Fruit fly (Drosophila melanogaster) Kc167 (cell line): ENCODE measurements around the gene CG13912.

ENCODE experiments used
- Myc ChIP-seq: fragments of >200 bp; optimal IDR thresholded peaks from 2 replicates; lab custom pipeline; 2017; ENCODE audit warnings: missing external identifiers
- Sin3A ChIP-seq: fragments of >200 bp; optimal IDR thresholded peaks from 2 replicates; lab custom pipeline; 2018; ENCODE audit warnings: missing external identifiers
- h ChIP-seq: fragments of >200 bp; optimal IDR thresholded peaks from 3 replicates; lab custom pipeline; 2018; ENCODE audit warnings: missing external identifiers
- insv ChIP-seq: fragments of >200 bp; optimal IDR thresholded peaks from 3 replicates; lab custom pipeline; 2018; ENCODE audit warnings: missing external identifiers
- psq ChIP-seq: fragments of >200 bp; optimal IDR thresholded peaks from 2 replicates; lab custom pipeline; 2017; ENCODE audit warnings: missing external identifiers
- ttk ChIP-seq: sonication (Bioruptor generic); optimal IDR thresholded peaks from 2 replicates; lab custom pipeline; 2017; ENCODE audit warnings: missing external identifiers

CG13912 gene

dm6 chr3L:1202588-1203195 is 13.3 kb downstream of the CG13912 start, which contains the start of gene meep:
Gene meep (minus strand): TSS chr3L:1203036.
- no peak for TF ChIP-seq Myc (lab: Kevin White, UChicago)
- TF ChIP-seq insv (lab: Kevin White, UChicago): no peak
- TF ChIP-seq psq (lab: Kevin White, UChicago): no peak
- TF ChIP-seq Sin3A (lab: Kevin White, UChicago): no peak
- TF ChIP-seq ttk: no peak
- no peak for TF ChIP-seq h (lab: Kevin White, UChicago)

DNA sequence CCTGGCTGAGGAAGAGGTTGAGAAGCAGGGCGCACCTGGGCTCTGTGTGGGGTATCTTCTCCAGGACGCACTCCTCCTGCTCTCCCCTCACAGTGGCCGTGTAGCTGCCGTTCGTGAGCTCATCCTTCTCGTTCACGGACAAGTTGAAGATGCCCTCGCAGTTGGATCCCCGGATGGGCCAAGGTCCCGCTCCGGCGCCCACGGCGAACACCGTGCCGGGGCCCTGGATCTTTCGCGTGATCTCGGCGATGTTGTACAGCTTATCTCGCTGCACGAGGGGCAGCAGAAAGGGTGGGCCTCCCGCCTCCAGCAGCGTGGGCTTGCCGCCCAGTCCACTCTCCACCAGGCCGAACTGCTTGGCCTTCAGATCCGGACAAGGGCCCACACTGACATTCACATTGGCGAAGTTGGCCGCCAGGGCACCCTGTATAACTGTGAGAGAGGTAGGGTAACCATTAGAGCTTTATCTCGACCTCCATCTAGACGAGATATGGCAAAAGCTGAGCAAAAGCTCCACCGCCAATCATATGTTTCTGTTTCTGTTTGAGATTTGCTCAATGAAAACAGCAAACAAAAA is 14.6 kb downstream of the CG13912 start:
- TF ChIP-seq insv (lab: Kevin White, UChicago) (no peak), psq (lab: Kevin White, UChicago) (no peak), ttk (no peak), Sin3A (lab: Kevin White, UChicago) (no peak), h (lab: Kevin White, UChicago) (no peak), Myc (lab: Kevin White, UChicago) (no peak)

DNA sequence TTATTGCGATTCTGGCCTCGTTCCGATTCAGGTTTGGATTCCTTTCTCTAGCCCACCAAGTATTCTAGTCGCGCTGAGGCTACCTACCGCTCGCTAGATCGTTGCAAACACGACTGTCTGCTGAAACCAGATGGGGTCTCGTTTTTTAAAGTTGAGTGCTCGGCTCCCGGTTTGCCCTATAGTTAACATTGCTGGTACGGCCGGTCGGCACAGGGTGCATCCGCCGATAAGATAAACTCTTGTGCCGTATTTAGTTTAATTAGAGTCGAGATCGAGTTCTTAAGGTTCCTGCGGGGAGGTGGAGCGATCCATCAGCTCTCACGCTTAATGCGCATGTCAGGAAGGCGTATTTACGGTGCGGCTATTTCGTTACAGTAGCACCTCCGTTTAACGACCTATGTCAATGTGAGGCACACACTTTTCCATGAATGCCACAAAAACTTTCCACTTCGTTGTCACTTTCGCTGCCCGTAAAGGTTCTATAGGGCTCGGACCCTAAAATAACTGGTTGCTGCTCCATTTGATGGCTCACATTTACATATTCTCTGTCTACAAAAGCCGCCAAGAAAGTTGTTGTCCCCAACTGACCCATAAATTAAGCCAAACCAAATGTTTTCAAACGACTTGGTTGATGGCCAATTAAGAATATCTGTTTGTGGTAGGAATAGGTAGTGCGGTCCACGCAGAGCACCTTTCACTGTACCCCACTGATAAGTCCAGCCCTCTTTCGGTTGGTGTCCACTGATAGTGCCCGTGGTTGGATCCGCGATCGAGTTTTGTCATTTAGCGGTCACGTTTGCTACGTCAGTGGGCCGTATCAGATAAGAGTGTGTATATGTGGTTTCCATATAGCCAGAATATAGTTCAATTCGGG is 15.5 kb downstream of the CG13912 start, which contains the start of gene CG9119:
CG9119 (minus strand) TSS at position 122 of the 874 bp plus-strand sequence.
- no peak for TF ChIP-seq psq (lab: Kevin White, UChicago)
- TF ChIP-seq h (lab: Kevin White, UChicago): no peak
- TF ChIP-seq Myc (lab: Kevin White, UChicago): no peak
- no peak for TF ChIP-seq Sin3A (lab: Kevin White, UChicago)
- no peak for TF ChIP-seq insv (lab: Kevin White, UChicago)
- TF ChIP-seq ttk: no peak

- TF ChIP-seq Sin3A (lab: Kevin White, UChicago) (no peak), ttk (no peak), psq (lab: Kevin White, UChicago) (no peak), h (lab: Kevin White, UChicago) (no peak), insv (lab: Kevin White, UChicago) (no peak)
These were observed 17.5 kb downstream of the CG13912 start, which contains the start of gene LysB for dm6 chr3L:1206682-1207421. Gene LysB (plus strand): TSS chr3L:1207371.

- TF ChIP-seq h (lab: Kevin White, UChicago) (no peak), insv (lab: Kevin White, UChicago) (no peak), Sin3A (lab: Kevin White, UChicago) (no peak)
These were observed 18.8 kb downstream of the CG13912 start for dm6 chr3L:1208206-1208605.

DNA sequence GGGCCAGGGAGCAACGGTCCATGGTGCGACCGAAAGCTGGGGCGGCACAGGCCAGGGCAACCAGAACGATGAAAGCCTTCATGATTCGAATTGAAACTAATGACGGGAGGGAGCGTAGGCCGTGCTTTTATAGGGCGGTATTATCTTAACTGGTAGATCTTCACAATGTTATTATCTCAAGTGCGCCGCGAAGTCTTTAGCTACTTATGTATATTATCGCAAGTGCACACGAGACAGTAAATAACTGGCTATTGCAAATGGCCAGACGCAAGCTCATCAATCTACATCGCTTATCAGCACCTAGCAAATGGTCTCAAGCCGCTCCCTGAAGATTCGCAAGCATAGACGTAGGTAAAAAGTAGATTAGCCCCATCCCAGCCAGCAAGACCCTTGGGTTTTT is 21.7 kb downstream of the CG13912 start, which contains the start of gene LysD:
LysD (minus strand) TSS at position 101 of the 400 bp plus-strand sequence.
- TF ChIP-seq ttk: no peak
- no peak for TF ChIP-seq Myc (lab: Kevin White, UChicago)
- no peak for TF ChIP-seq insv (lab: Kevin White, UChicago)
- no peak for TF ChIP-seq psq (lab: Kevin White, UChicago)
- TF ChIP-seq h (lab: Kevin White, UChicago): no peak
- no peak for TF ChIP-seq Sin3A (lab: Kevin White, UChicago)

DNA sequence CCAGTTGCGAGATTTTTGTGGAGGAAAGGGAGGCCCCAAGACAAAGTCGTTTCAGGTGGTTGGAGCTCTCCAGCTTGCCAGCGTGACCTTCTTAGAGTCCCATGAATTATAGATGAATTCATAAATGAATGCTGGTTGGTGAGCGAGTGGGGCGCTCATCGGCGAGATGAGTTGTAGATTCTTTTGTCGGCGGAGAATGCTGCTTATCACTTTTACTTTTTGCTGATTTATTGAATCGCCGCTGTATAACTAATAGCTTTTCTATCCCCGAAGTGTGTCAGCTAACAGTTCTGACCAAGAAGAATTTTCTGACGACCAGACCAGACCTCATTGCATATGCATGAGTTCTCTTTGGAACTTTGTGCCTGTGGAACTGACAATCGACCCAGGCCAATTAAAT is 22.7 kb downstream of the CG13912 start:
- TF ChIP-seq psq (lab: Kevin White, UChicago): no peak
- TF ChIP-seq insv (lab: Kevin White, UChicago): no peak
- no peak for TF ChIP-seq Myc (lab: Kevin White, UChicago)
- TF ChIP-seq Sin3A (lab: Kevin White, UChicago): no peak
- TF ChIP-seq h (lab: Kevin White, UChicago): no peak
- no peak for TF ChIP-seq ttk

- TF ChIP-seq ttk: no peak
- TF ChIP-seq Myc (lab: Kevin White, UChicago): no peak
- TF ChIP-seq Sin3A (lab: Kevin White, UChicago): no peak
- no peak for TF ChIP-seq insv (lab: Kevin White, UChicago)
- no peak for TF ChIP-seq h (lab: Kevin White, UChicago)
- no peak for TF ChIP-seq psq (lab: Kevin White, UChicago)
These were observed 23.2 kb downstream of the CG13912 start, which contains the start of gene LysE for dm6 chr3L:1212571-1212970. Gene LysE (plus strand): TSS chr3L:1212827.

DNA sequence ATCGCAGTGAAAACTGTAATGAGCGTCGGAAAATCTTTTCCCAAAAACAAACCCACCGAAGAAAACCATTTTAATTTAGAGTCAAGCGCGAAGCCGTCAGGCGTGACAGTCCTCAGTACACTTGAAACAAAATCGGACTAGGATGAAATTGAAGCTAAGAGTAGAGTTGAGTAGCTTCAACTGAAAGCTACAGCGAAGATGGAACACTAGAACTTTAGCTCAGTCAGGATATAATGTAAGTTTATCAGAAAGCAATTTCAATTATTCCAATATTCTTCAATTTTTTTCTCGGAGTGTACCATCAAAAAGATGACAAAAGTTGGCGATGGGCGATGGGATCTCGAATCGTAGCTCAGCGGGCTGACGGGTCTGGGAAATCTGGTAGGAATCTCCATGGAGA is 27.1 kb downstream of the CG13912 start:
- TF ChIP-seq ttk (no peak), Sin3A (lab: Kevin White, UChicago) (no peak), h (lab: Kevin White, UChicago) (no peak), psq (lab: Kevin White, UChicago) (no peak)

dm6 chr3L:1218596-1218995 is 29.2 kb downstream of the CG13912 start, which contains the start of gene LysP:
Gene LysP (minus strand): TSS chr3L:1218696.
- no peak for TF ChIP-seq Myc (lab: Kevin White, UChicago)
- no peak for TF ChIP-seq insv (lab: Kevin White, UChicago)
- no peak for TF ChIP-seq ttk
- no peak for TF ChIP-seq psq (lab: Kevin White, UChicago)
- no peak for TF ChIP-seq Sin3A (lab: Kevin White, UChicago)
- no peak for TF ChIP-seq h (lab: Kevin White, UChicago)
